Fruit fly (Drosophila melanogaster): ENCODE measurements around the gene X11L.

The X11L gene

dm6 chrX:17581606-17582281 lies 17.7 kb upstream of the X11L start (continued):
- peak; percentile 71 for TF ChIP-seq CG9727 (GFP tag; optimal IDR thresholded peaks at IDR 0.05)
- no peak for TF ChIP-seq CG34422 (GFP tag; IDR thresholded peaks at IDR 0.05)
- TF ChIP-seq Camta (GFP tag; optimal IDR thresholded peaks at IDR 0.05), result no peak
- TF ChIP-seq CG4617 (GFP tag; optimal IDR thresholded peaks at IDR 0.05; ENCODE audit: borderline replicate concordance), result no peak
- no peak for TF ChIP-seq mirr (GFP tag; optimal IDR thresholded peaks at IDR 0.05)
- no peak for TF ChIP-seq kni (GFP tag; optimal IDR thresholded peaks at IDR 0.05)
- TF ChIP-seq Side (GFP tag; optimal IDR thresholded peaks at IDR 0.05), result no peak
- no peak for TF ChIP-seq ken (GFP tag; IDR thresholded peaks at IDR 0.05)
- TF ChIP-seq CG31365 (tag; optimal IDR thresholded peaks at IDR 0.05), result no peak
- TF ChIP-seq ttk (GFP tag; IDR thresholded peaks at IDR 0.05), result no peak
- TF ChIP-seq jing (GFP tag; optimal IDR thresholded peaks at IDR 0.05), result no peak
- no peak for TF ChIP-seq sna (GFP tag; IDR thresholded peaks at IDR 0.05; ENCODE audit: partially characterized antibody)
- peak; percentile 77 for TF ChIP-seq CG18262 (tag; optimal IDR thresholded peaks at IDR 0.05)
- TF ChIP-seq dysf (GFP tag; IDR thresholded peaks at IDR 0.05), result no peak
- no peak for TF ChIP-seq CG8478 (optimal IDR thresholded peaks at IDR 0.05)
- no peak for TF ChIP-seq HmgD (GFP tag; optimal IDR thresholded peaks at IDR 0.05)
- no peak for TF ChIP-seq HLH4C (GFP tag; IDR thresholded peaks at IDR 0.05; ENCODE audit: partially characterized antibody)
- no peak for TF ChIP-seq CG6683 (GFP tag; optimal IDR thresholded peaks at IDR 0.05)
- no peak for TF ChIP-seq NFAT (GFP tag; IDR thresholded peaks at IDR 0.05)
- no peak for TF ChIP-seq CG11085 (GFP tag; IDR thresholded peaks at IDR 0.05)
- TF ChIP-seq crp (GFP tag; optimal IDR thresholded peaks at IDR 0.05), result no peak
- no peak for TF ChIP-seq Awh (GFP tag; IDR thresholded peaks at IDR 0.05)
- TF ChIP-seq Spps (tag; optimal IDR thresholded peaks at IDR 0.05), result peak; percentile 27
- TF ChIP-seq Drgx (GFP tag; IDR thresholded peaks at IDR 0.05), result no peak
- no peak for TF ChIP-seq Hr51 (GFP tag; optimal IDR thresholded peaks at IDR 0.05)
- peak; percentile 75 for TF ChIP-seq sens (GFP tag)
- TF ChIP-seq stwl (tag; optimal IDR thresholded peaks at IDR 0.05), result no peak
- TF ChIP-seq Usf (GFP tag; optimal IDR thresholded peaks at IDR 0.05), result no peak
- TF ChIP-seq lab (GFP tag; optimal IDR thresholded peaks at IDR 0.05), result no peak
- TF ChIP-seq ranshi (GFP tag; IDR thresholded peaks at IDR 0.05), result no peak
- no peak for TF ChIP-seq psq (GFP tag; optimal IDR thresholded peaks at IDR 0.05)
- TF ChIP-seq CG17829 (tag; optimal IDR thresholded peaks at IDR 0.05), result peak; percentile 33
- no peak for TF ChIP-seq CG16813 (GFP tag; IDR thresholded peaks at IDR 0.05; ENCODE audit: partially characterized antibody)
- TF ChIP-seq lbe (GFP tag; optimal IDR thresholded peaks at IDR 0.05), result no peak
- no peak for TF ChIP-seq Antp (GFP tag; optimal IDR thresholded peaks at IDR 0.05)
- TF ChIP-seq sima (GFP tag; optimal IDR thresholded peaks at IDR 0.05), result no peak
- TF ChIP-seq MBD-R2 (GFP tag; IDR thresholded peaks at IDR 0.05), result no peak
- no peak for TF ChIP-seq ci (GFP tag; IDR thresholded peaks at IDR 0.05)
- TF ChIP-seq CG9932 (GFP tag; IDR thresholded peaks at IDR 0.05), result no peak
- no peak for TF ChIP-seq CG2116 (GFP tag; optimal IDR thresholded peaks at IDR 0.05)
- no peak for TF ChIP-seq emc (GFP tag; optimal IDR thresholded peaks at IDR 0.05)
- no peak for TF ChIP-seq Trl (optimal IDR thresholded peaks at IDR 0.05)
- TF ChIP-seq Trl (GFP tag; optimal IDR thresholded peaks at IDR 0.05), result no peak
- TF ChIP-seq gem (tag; optimal IDR thresholded peaks at IDR 0.05), result peak; percentile 71
- TF ChIP-seq dati (GFP tag; IDR thresholded peaks at IDR 0.05), result no peak
- no peak for TF ChIP-seq chif (GFP tag; optimal IDR thresholded peaks at IDR 0.05)
- TF ChIP-seq p53 (GFP tag; optimal IDR thresholded peaks at IDR 0.05), result no peak
- TF ChIP-seq CG1603 (tag; optimal IDR thresholded peaks at IDR 0.05), result no peak
- TF ChIP-seq CTCF (GFP tag; optimal IDR thresholded peaks at IDR 0.05), result no peak
- peak; percentile 10 for TF ChIP-seq Sox100B (GFP tag; optimal IDR thresholded peaks at IDR 0.05)
- no peak for TF ChIP-seq HHEX (GFP tag; optimal IDR thresholded peaks at IDR 0.05)
- no peak for TF ChIP-seq Nf-YA (GFP tag; IDR thresholded peaks at IDR 0.05)

All from whole organism, embryonic.